Fruit fly (Drosophila melanogaster) whole organism, embryonic: Measurements from ENCODE around the gene S-Lap4.
A peak's percentile ranks its signal among the peaks of the same experiment; 100 is the strongest.

ENCODE experiments used
- CG1024 ChIP-seq: fragments of 200-800 bp; sonication (Bioruptor generic); IDR thresholded peaks from 2 replicates; pipeline ENCODE4 v1.3.6; 2022; ENCODE audit warnings: missing biosample characterization, missing genetic modification characterization
- CG11247 ChIP-seq: fragments of 200-800 bp; sonication (Bioruptor generic); IDR thresholded peaks from 2 replicates; pipeline ENCODE4 v1.3.6; 2022; ENCODE audit warnings: missing biosample characterization, missing genetic modification characterization
- CG11456 ChIP-seq: fragments of 200-800 bp; sonication (Bioruptor generic); IDR thresholded peaks from 3 replicates; pipeline ENCODE4 v1.3.6; 2022; ENCODE audit warnings: missing biosample characterization, missing genetic modification characterization
- CG11504 ChIP-seq: fragments of 200-800 bp; sonication (Bioruptor generic); optimal IDR thresholded peaks from 3 replicates; lab custom pipeline; 2019; ENCODE audit warnings: missing biosample characterization, mild to moderate bottlenecking, missing genetic modification characterization, moderate library complexity
- CG12391 ChIP-seq: fragments of 200-800 bp; sonication (Bioruptor generic); optimal IDR thresholded peaks from 3 replicates; lab custom pipeline; 2018; ENCODE audit warnings: missing biosample characterization, mild to moderate bottlenecking, missing genetic modification characterization, moderate library complexity
- CG13123 ChIP-seq: fragments of 200-800 bp; sonication (Bioruptor generic); optimal IDR thresholded peaks from 2 replicates; lab custom pipeline; 2016; ENCODE audit warnings: missing biosample characterization, missing genetic modification characterization
- CG15696 ChIP-seq: fragments of 200-800 bp; sonication (Bioruptor generic); optimal IDR thresholded peaks from 2 replicates; lab custom pipeline; 2019; ENCODE audit warnings: missing biosample characterization, mild to moderate bottlenecking, missing genetic modification characterization, moderate library complexity
- CG1603 ChIP-seq: fragments of 200-800 bp; sonication (Bioruptor generic); optimal IDR thresholded peaks from 2 replicates; lab custom pipeline; 2019; ENCODE audit warnings: missing biosample characterization, mild to moderate bottlenecking, missing genetic modification characterization, moderate library complexity
- CG18262 ChIP-seq: fragments of 200-800 bp; optimal IDR thresholded peaks from 3 replicates; lab custom pipeline; 2019; ENCODE audit warnings: missing biosample characterization, mild to moderate bottlenecking, missing genetic modification characterization, moderate library complexity
- CG3847 ChIP-seq: fragments of 200-800 bp; sonication (Bioruptor generic); IDR thresholded peaks from 2 replicates; pipeline ENCODE4 v1.3.6; 2022; ENCODE audit warnings: missing biosample characterization, missing genetic modification characterization
- CG6654 ChIP-seq: fragments of 200-800 bp; sonication (Bioruptor generic); optimal IDR thresholded peaks from 2 replicates; lab custom pipeline; 2017; ENCODE audit warnings: missing biosample characterization, mild to moderate bottlenecking, missing genetic modification characterization
- CG7556 ChIP-seq: fragments of 200-800 bp; sonication (Bioruptor generic); optimal IDR thresholded peaks from 2 replicates; lab custom pipeline; 2017; ENCODE audit warnings: missing biosample characterization, mild to moderate bottlenecking, missing genetic modification characterization
- CG7839 ChIP-seq: fragments of 200-800 bp; sonication (Bioruptor generic); optimal IDR thresholded peaks from 3 replicates; lab custom pipeline; 2018; ENCODE audit warnings: missing biosample characterization, mild to moderate bottlenecking, missing genetic modification characterization, moderate library complexity
- CG8924 ChIP-seq: fragments of 200-800 bp; optimal IDR thresholded peaks from 3 replicates; lab custom pipeline; 2019; ENCODE audit warnings: missing biosample characterization, mild to moderate bottlenecking, missing genetic modification characterization, moderate library complexity
- CG9797 ChIP-seq: fragments of 200-800 bp; sonication (Bioruptor generic); optimal IDR thresholded peaks from 3 replicates; lab custom pipeline; 2018; ENCODE audit warnings: missing biosample characterization, mild to moderate bottlenecking, missing genetic modification characterization
- Dip3 ChIP-seq: fragments of 200-800 bp; sonication (Bioruptor generic); optimal IDR thresholded peaks from 3 replicates; lab custom pipeline; 2016; ENCODE audit warnings: missing biosample characterization, missing genetic modification characterization
- Med ChIP-seq: fragments of 200-800 bp; sonication (Bioruptor generic); peaks from one replicate; lab custom pipeline; 2016; ENCODE audit warnings: missing biosample characterization, missing genetic modification characterization, mild to moderate bottlenecking, inconsistent platforms, moderate library complexity
- Rx ChIP-seq: fragments of 200-800 bp; sonication (Bioruptor generic); IDR thresholded peaks from 2 replicates; pipeline ENCODE4 v1.3.6; 2022; ENCODE audit warnings: missing biosample characterization, missing genetic modification characterization
- Six4 ChIP-seq: fragments of 200-800 bp; sonication (Bioruptor generic); optimal IDR thresholded peaks from 2 replicates; lab custom pipeline; 2016; ENCODE audit warnings: missing biosample characterization, missing genetic modification characterization
- Sox100B ChIP-seq: fragments of 200-800 bp; sonication (Bioruptor generic); optimal IDR thresholded peaks from 3 replicates; lab custom pipeline; 2018; ENCODE audit warnings: missing biosample characterization, mild to moderate bottlenecking, missing genetic modification characterization
- Ssrp ChIP-seq: fragments of 200-800 bp; sonication (Bioruptor generic); optimal IDR thresholded peaks from 2 replicates; lab custom pipeline; 2018; ENCODE audit warnings: missing biosample characterization, mild to moderate bottlenecking, missing genetic modification characterization, moderate library complexity
- Stat92E ChIP-seq, 3 experiments: fragments of >200 bp in 2 of 3; fragments of 200-800 bp in 1 of 3; sonication (Bioruptor generic) in 1 of 3; optimal IDR thresholded peaks; 2 replicates each; lab custom pipeline; 2017 to 2019; ENCODE audit warnings: missing biosample characterization in 3 of 3, missing genetic modification characterization in 3 of 3, mild to moderate bottlenecking in 1 of 3, moderate library complexity in 1 of 3
- amos ChIP-seq: fragments of 200-800 bp; sonication (Bioruptor generic); IDR thresholded peaks from 2 replicates; pipeline ENCODE4 v1.3.6; 2022; ENCODE audit warnings: missing biosample characterization, missing genetic modification characterization; ENCODE audit not compliant: partially characterized antibody
- ap ChIP-seq: fragments of 200-800 bp; sonication (Bioruptor generic); IDR thresholded peaks from 2 replicates; pipeline ENCODE4 v1.3.6; 2022; ENCODE audit warnings: missing biosample characterization, missing genetic modification characterization
- ara ChIP-seq: fragments of 200-800 bp; sonication (Bioruptor generic); IDR thresholded peaks from 2 replicates; pipeline ENCODE4 v1.3.6; 2022; ENCODE audit warnings: missing biosample characterization, missing genetic modification characterization
- cwo ChIP-seq: fragments of 200-800 bp; sonication (Bioruptor generic); optimal IDR thresholded peaks from 3 replicates; lab custom pipeline; 2017; ENCODE audit warnings: missing biosample characterization, missing genetic modification characterization, mild to moderate bottlenecking, moderate library complexity, missing genetic modification reagents
- dati ChIP-seq: fragments of 200-800 bp; sonication (Bioruptor generic); IDR thresholded peaks from 2 replicates; pipeline ENCODE4 v1.3.6; 2022; ENCODE audit warnings: missing biosample characterization, missing genetic modification characterization
- dmrt99B ChIP-seq: fragments of 200-800 bp; sonication (Bioruptor generic); optimal IDR thresholded peaks from 2 replicates; lab custom pipeline; 2018; ENCODE audit warnings: missing biosample characterization, mild to moderate bottlenecking, missing genetic modification characterization, moderate library complexity
- fd96Cb ChIP-seq: fragments of 200-800 bp; sonication (Bioruptor generic); optimal IDR thresholded peaks from 2 replicates; lab custom pipeline; 2018; ENCODE audit warnings: missing biosample characterization, mild to moderate bottlenecking, missing genetic modification characterization, moderate library complexity
- gce ChIP-seq: fragments of 200-800 bp; sonication (Bioruptor generic); IDR thresholded peaks from 3 replicates; pipeline ENCODE4 v1.3.6; 2022; ENCODE audit warnings: missing biosample characterization, missing genetic modification characterization
- gem ChIP-seq: fragments of 200-800 bp; sonication (Bioruptor generic); optimal IDR thresholded peaks from 2 replicates; lab custom pipeline; 2019; ENCODE audit warnings: missing biosample characterization, mild to moderate bottlenecking, missing genetic modification characterization, moderate library complexity
- gsb-n ChIP-seq: fragments of 200-800 bp; sonication (Bioruptor generic); optimal IDR thresholded peaks from 3 replicates; lab custom pipeline; 2018; ENCODE audit warnings: missing biosample characterization, mild to moderate bottlenecking, missing genetic modification characterization
- jumu ChIP-seq: fragments of 200-800 bp; sonication (Bioruptor generic); optimal IDR thresholded peaks from 3 replicates; lab custom pipeline; 2016; ENCODE audit warnings: missing biosample characterization, missing genetic modification characterization
- ken ChIP-seq: fragments of 200-800 bp; sonication (Bioruptor generic); IDR thresholded peaks from 3 replicates; pipeline ENCODE4 v1.3.6; 2022; ENCODE audit warnings: missing biosample characterization, missing genetic modification characterization
- kni ChIP-seq: fragments of 200-800 bp; sonication (Bioruptor generic); optimal IDR thresholded peaks from 3 replicates; lab custom pipeline; 2017; ENCODE audit warnings: mild to moderate bottlenecking, missing biosample characterization, missing genetic modification reagents, missing genetic modification characterization
- knrl ChIP-seq: fragments of 200-800 bp; sonication (Bioruptor generic); IDR thresholded peaks from 3 replicates; pipeline ENCODE4 v1.3.6; 2022; ENCODE audit warnings: missing biosample characterization, missing genetic modification characterization; ENCODE audit not compliant: partially characterized antibody
- odd ChIP-seq: fragments of 200-800 bp; sonication (Bioruptor generic); optimal IDR thresholded peaks from 2 replicates; lab custom pipeline; 2017; ENCODE audit warnings: missing biosample characterization, mild to moderate bottlenecking, missing genetic modification characterization
- pfk ChIP-seq: fragments of 200-800 bp; sonication (Bioruptor generic); optimal IDR thresholded peaks from 2 replicates; lab custom pipeline; 2018; ENCODE audit warnings: missing biosample characterization, mild to moderate bottlenecking, missing genetic modification characterization, moderate library complexity
- pho ChIP-seq: fragments of 200-800 bp; sonication (Bioruptor generic); optimal IDR thresholded peaks from 2 replicates; lab custom pipeline; 2016; ENCODE audit warnings: missing biosample characterization, missing genetic modification characterization
- pnt ChIP-seq: fragments of 200-800 bp; sonication (Bioruptor generic); optimal IDR thresholded peaks from 3 replicates; lab custom pipeline; 2016; ENCODE audit warnings: missing biosample characterization, missing genetic modification characterization
- prd ChIP-seq, 3 experiments: fragments of >200 bp in 2 of 3; fragments of 200-800 bp in 1 of 3; sonication (Bioruptor generic) in 1 of 3; optimal IDR thresholded peaks in 2 of 3; IDR thresholded peaks in 1 of 3; 2 replicates in 2 of 3; 3 replicates in 1 of 3; pipeline versions ENCODE4 v1.3.6 to Lab custom; 2017 to 2022; ENCODE audit warnings: missing biosample characterization in 1 of 3, missing genetic modification characterization in 1 of 3
- sens ChIP-seq: fragments of 200-800 bp; sonication (Bioruptor generic); peaks from one replicate; lab custom pipeline; 2016; ENCODE audit warnings: missing biosample characterization, missing genetic modification characterization
- seq ChIP-seq: fragments of 200-800 bp; sonication (Bioruptor generic); IDR thresholded peaks from 2 replicates; pipeline ENCODE4 v1.3.6; 2022; ENCODE audit warnings: missing biosample characterization, missing genetic modification characterization
- shn ChIP-seq: fragments of 200-800 bp; sonication (Bioruptor generic); optimal IDR thresholded peaks from 3 replicates; lab custom pipeline; 2016; ENCODE audit warnings: missing biosample characterization, missing genetic modification characterization
- sim ChIP-seq: fragments of 200-800 bp; sonication (Bioruptor generic); IDR thresholded peaks from 2 replicates; pipeline ENCODE4 v1.3.6; 2022; ENCODE audit warnings: missing biosample characterization, missing genetic modification characterization
- sisA ChIP-seq: fragments of 200-800 bp; sonication (Bioruptor generic); IDR thresholded peaks from 2 replicates; pipeline ENCODE4 v1.3.6; 2022; ENCODE audit warnings: missing biosample characterization, missing genetic modification characterization
- slbo ChIP-seq: fragments of 200-800 bp; sonication (Bioruptor generic); IDR thresholded peaks from 2 replicates; pipeline ENCODE4 v1.3.6; 2022; ENCODE audit warnings: missing biosample characterization, missing genetic modification characterization
- usp ChIP-seq: fragments of >200 bp; optimal IDR thresholded peaks from 2 replicates; lab custom pipeline; 2017; ENCODE audit warnings: missing biosample characterization, missing genetic modification characterization
- wek ChIP-seq: fragments of 200-800 bp; sonication (Bioruptor generic); optimal IDR thresholded peaks from 3 replicates; lab custom pipeline; 2018; ENCODE audit warnings: missing biosample characterization, mild to moderate bottlenecking, missing genetic modification characterization, moderate library complexity

S-Lap4 gene

DNA sequence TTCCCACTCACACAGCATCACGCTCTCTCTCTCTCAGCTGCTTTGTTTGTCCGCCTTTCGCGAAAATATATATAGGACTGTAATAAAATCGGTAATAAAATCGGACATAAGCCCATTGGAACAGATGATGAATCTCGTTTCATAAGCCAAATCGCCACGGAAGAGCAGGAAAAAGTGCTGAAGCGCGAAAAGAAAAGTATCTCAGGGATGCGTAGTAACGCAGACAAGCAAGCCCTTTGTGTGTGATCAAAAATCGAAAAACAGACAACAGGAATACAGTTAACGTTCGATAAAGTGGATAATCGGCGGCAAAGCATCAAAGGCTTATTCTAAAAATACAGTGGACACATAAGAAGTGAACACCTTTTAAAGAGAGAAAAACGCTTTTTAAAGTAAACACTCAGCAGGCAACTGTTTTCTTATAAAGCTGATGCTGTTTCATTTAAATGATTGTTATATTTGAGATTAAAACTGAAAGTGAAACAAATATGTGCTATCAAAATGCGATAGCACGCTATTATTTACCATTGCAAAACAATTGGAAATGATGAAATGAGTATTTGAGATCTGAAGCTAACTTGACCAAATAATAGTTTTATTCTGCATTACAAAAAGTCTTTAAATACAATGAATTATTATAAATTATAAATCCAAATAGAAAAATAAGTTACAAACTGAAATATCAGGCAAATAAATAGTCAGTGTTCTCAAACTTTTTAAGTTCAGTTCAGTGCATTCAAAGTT is 26.2 kb downstream of the S-Lap4 start (continued):
- no peak for TF ChIP-seq seq (GFP tag; lab: Robert Waterston, UW)
- TF ChIP-seq CG6654 (GFP tag; lab: Kevin White, UChicago) = no peak
- no peak for TF ChIP-seq amos (GFP tag; lab: Robert Waterston, UW)
- TF ChIP-seq CG3847 (GFP tag; lab: Robert Waterston, UW) = no peak
- TF ChIP-seq Dip3 (GFP tag; lab: Kevin White, UChicago) = no peak
- no peak for TF ChIP-seq usp (GFP tag; lab: Kevin White, UChicago)
- TF ChIP-seq sim (GFP tag; lab: Robert Waterston, UW) = no peak
- TF ChIP-seq Med (GFP tag; lab: Kevin White, UChicago) = peak; percentile 14
- TF ChIP-seq pfk = no peak
- TF ChIP-seq odd (GFP tag; lab: Kevin White, UChicago) = no peak
- TF ChIP-seq CG7556 (GFP tag; lab: Kevin White, UChicago) = peak; percentile 18
- no peak for TF ChIP-seq CG15696 (tag; lab: Kevin White, UChicago)
- 0 out of 2 replicates have a peak, but pooled peaks have one; percentile 7 for TF ChIP-seq ara (GFP tag; lab: Robert Waterston, UW)
- no peak for TF ChIP-seq CG1024 (GFP tag; lab: Robert Waterston, UW)
- TF ChIP-seq cwo (GFP tag; lab: Kevin White, UChicago) = no peak
- TF ChIP-seq gce (GFP tag; lab: Robert Waterston, UW) = no peak
- TF ChIP-seq CG11504 (tag; lab: Kevin White, UChicago) = peak; percentile 18
- no peak for TF ChIP-seq jumu (GFP tag; lab: Kevin White, UChicago)
- TF ChIP-seq pnt (GFP tag; lab: Kevin White, UChicago) = no peak
- peak; percentile 8 for TF ChIP-seq Sox100B
- peak; percentile 24 for TF ChIP-seq CG18262 (tag; lab: Kevin White, UChicago)
- TF ChIP-seq Rx (GFP tag; lab: Robert Waterston, UW) = no peak
- TF ChIP-seq CG1603 (tag; lab: Kevin White, UChicago) = no peak
- no peak for TF ChIP-seq CG11456 (GFP tag; lab: Robert Waterston, UW)
- TF ChIP-seq CG11247 = no peak
- peak; percentile 38 for TF ChIP-seq CG12391 (tag; lab: Kevin White, UChicago)
- peak; percentile 31 for TF ChIP-seq gem (tag; lab: Kevin White, UChicago)
- no peak for TF ChIP-seq ken (GFP tag; lab: Robert Waterston, UW)
- TF ChIP-seq prd (optimal IDR thresholded peaks at IDR 0.05; lab: Kevin White, UChicago) = no peak
- peak; percentile 38; the same call in 1 of the 3 replicates for TF ChIP-seq prd (GFP tag; IDR thresholded peaks at IDR 0.05; lab: Robert Waterston, UW)
- peak; percentile 32 for TF ChIP-seq CG7839
- no peak for TF ChIP-seq Stat92E (GFP tag; optimal IDR thresholded peaks at IDR 0.05; lab: Kevin White, UChicago)
- TF ChIP-seq wek = no peak
- no peak for TF ChIP-seq CG8924 (tag; lab: Kevin White, UChicago)
- peak; percentile 14 for TF ChIP-seq dmrt99B
- TF ChIP-seq kni = no peak
- no peak for TF ChIP-seq CG13123
- TF ChIP-seq sisA (GFP tag; lab: Robert Waterston, UW) = no peak
- no peak for TF ChIP-seq CG9797
- no peak for TF ChIP-seq fd96Cb (tag; lab: Kevin White, UChicago)
- TF ChIP-seq gsb-n (tag; lab: Kevin White, UChicago) = no peak
- TF ChIP-seq shn (GFP tag; lab: Kevin White, UChicago) = no peak
- no peak for TF ChIP-seq knrl (GFP tag; lab: Robert Waterston, UW)
- no peak for TF ChIP-seq dati
- TF ChIP-seq Ssrp (tag; lab: Kevin White, UChicago) = no peak
- no peak for TF ChIP-seq pho (GFP tag; lab: Kevin White, UChicago)
- peak; percentile 35 for TF ChIP-seq sens (GFP tag; lab: Kevin White, UChicago)
- TF ChIP-seq Six4 = no peak
- no peak for TF ChIP-seq ap (GFP tag; lab: Robert Waterston, UW)
- TF ChIP-seq slbo (GFP tag; lab: Robert Waterston, UW) = peak; percentile 45; the same call in 1 of the 2 replicates
